Fruit fly (Drosophila melanogaster): Measurements from ENCODE around the gene CG46515.
"Not testable (repeated sequence)": the region's sequence is repeated elsewhere in the genome, so short reads cannot be mapped to it uniquely, and the experiment has no call there.

The CG46515 gene

DNA sequence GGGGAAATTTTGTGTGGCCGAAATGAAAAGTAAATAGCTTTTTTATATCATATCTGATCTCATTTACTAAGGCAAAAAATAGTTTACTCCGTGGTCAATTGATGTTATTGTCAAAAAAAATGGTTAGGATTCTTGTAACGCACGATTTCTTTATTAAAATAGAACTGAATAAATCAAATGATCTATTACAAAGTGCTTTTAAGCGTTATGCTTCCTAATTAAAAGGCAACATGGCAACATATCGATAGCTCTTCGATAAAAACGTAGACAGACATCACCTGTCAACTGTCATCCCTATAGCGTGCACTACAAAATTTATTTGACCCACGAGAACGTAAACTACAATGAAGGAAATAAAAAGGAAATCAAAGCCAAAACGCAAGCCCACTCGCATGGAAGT, at the start of gene CG46515:
Gene CG46515 (plus strand): TSS at position 301 of the 400 bp plus-strand sequence.
- not testable (repeated sequence) for TF ChIP-seq noc (tag; optimal IDR thresholded peaks at IDR 0.05)

DNA sequence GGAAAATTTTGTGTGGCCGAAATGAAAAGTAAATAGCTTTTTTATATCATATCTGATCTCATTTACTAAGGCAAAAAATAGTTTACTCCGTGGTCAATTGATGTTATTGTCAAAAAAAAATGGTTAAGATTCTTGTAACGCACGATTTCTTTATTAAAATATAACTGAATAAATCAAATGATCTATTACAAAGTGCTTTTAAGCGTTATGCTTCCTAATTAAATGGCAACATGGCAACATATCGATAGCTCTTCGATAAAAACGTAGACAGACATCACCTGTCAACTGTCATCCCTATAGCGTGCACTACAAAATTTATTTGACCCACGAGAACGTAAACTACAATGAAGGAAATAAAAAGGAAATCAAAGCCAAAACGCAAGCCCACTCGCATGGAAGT, 49.4 kb upstream of the CG46515 start, which contains the start of gene CG46505:
Gene CG46505 (plus strand): TSS at position 301 of the 400 bp plus-strand sequence.
- TF ChIP-seq noc (tag; optimal IDR thresholded peaks at IDR 0.05), result not testable (repeated sequence)

DNA sequence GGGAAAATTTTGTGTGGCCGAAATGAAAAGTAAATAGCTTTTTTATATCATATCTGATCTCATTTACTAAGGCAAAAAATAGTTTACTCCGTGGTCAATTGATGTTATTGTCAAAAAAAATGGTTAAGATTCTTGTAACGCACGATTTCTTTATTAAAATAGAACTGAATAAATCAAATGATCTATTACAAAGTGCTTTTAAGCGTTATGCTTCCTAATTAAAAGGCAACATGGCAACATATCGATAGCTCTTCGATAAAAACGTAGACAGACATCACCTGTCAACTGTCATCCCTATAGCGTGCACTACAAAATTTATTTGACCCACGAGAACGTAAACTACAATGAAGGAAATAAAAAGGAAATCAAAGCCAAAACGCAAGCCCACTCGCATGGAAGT, 44.4 kb upstream of the CG46515 start, which contains the start of gene CG46506:
Gene CG46506 (plus strand): TSS at position 301 of the 400 bp plus-strand sequence.
- not testable (repeated sequence) for TF ChIP-seq noc (tag; optimal IDR thresholded peaks at IDR 0.05)

dm6 chrX:22162623-22163022, 39.4 kb upstream of the CG46515 start, which contains the start of gene CG46507:
Gene CG46507, plus strand, starts transcription at chrX:22162923.
- TF ChIP-seq noc (tag; optimal IDR thresholded peaks at IDR 0.05), result not testable (repeated sequence)

DNA sequence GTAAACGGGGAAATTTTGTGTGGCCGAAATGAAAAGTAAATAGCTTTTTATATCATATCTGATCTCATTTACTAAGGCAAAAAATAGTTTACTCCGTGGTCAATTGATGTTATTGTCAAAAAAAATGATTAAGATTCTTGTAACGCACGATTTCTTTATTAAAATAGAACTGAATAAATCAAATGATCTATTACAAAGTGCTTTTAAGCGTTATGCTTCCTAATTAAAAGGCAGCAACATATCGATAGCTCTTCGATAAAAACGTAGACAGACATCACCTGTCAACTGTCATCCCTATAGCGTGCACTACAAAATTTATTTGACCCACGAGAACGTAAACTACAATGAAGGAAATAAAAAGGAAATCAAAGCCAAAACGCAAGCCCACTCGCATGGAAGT, 34.6 kb upstream of the CG46515 start, which contains the start of gene CG46508:
Gene CG46508 (plus strand): TSS at position 301 of the 400 bp plus-strand sequence.
- not testable (repeated sequence) for TF ChIP-seq noc (tag; optimal IDR thresholded peaks at IDR 0.05)

DNA sequence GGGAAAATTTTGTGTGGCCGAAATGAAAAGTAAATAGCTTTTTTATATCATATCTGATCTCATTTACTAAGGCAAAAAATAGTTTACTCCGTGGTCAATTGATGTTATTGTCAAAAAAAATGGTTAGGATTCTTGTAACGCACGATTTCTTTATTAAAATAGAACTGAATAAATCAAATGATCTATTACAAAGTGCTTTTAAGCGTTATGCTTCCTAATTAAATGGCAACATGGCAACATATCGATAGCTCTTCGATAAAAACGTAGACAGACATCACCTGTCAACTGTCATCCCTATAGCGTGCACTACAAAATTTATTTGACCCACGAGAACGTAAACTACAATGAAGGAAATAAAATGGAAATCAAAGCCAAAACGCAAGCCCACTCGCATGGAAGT, 29.6 kb upstream of the CG46515 start, which contains the start of gene CG46509:
Gene CG46509 (plus strand): TSS at position 301 of the 400 bp plus-strand sequence.
- TF ChIP-seq noc (tag; optimal IDR thresholded peaks at IDR 0.05), result not testable (repeated sequence)

DNA sequence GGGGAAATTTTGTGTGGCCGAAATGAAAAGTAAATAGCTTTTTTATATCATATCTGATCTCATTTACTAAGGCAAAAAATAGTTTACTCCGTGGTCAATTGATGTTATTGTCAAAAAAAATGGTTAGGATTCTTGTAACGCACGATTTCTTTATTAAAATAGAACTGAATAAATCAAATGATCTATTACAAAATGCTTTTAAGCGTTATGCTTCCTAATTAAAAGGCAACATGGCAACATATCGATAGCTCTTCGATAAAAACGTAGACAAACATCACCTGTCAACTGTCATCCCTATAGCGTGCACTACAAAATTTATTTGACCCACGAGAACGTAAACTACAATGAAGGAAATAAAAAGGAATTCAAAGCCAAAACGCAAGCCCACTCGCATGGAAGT, 24.8 kb upstream of the CG46515 start, which contains the start of gene CG46510:
Gene CG46510 (plus strand): TSS at position 301 of the 400 bp plus-strand sequence.
- TF ChIP-seq noc (tag; optimal IDR thresholded peaks at IDR 0.05), result not testable (repeated sequence)

dm6 chrX:22182193-22182592, 19.8 kb upstream of the CG46515 start, which contains the start of gene CG46511:
Gene CG46511, plus strand, starts transcription at chrX:22182493.
- TF ChIP-seq noc (tag; optimal IDR thresholded peaks at IDR 0.05), result not testable (repeated sequence)

DNA sequence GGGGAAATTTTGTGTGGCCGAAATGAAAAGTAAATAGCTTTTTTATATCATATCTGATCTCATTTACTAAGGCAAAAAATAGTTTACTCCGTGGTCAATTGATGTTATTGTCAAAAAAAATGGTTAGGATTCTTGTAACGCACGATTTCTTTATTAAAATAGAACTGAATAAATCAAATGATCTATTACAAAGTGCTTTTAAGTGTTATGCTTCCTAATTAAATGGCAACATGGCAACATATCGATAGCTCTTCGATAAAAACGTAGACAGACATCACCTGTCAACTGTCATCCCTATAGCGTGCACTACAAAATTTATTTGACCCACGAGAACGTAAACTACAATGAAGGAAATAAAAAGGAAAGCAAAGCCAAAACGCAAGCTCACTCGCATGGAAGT, 14.9 kb upstream of the CG46515 start, which contains the start of gene CG46512:
Gene CG46512 (plus strand): TSS at position 301 of the 400 bp plus-strand sequence.
- TF ChIP-seq noc (tag; optimal IDR thresholded peaks at IDR 0.05), result not testable (repeated sequence)

DNA sequence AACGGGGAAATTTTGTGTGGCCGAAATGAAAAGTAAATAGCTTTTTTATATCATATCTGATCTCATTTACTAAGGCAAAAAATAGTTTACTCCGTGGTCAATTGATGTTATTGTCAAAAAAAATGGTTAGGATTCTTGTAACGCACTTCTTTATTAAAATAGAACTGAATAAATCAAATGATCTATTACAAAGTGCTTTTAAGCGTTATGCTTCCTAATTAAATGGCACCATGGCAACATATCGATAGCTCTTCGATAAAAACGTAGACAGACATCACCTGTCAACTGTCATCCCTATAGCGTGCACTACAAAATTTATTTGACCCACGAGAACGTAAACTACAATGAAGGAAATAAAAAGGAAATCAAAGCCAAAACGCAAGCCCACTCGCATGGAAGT, 10.0 kb upstream of the CG46515 start, which contains the start of gene CG46513:
Gene CG46513 (plus strand): TSS at position 301 of the 400 bp plus-strand sequence.
- TF ChIP-seq noc (tag; optimal IDR thresholded peaks at IDR 0.05), result not testable (repeated sequence)

- not testable (repeated sequence) for TF ChIP-seq noc (tag; optimal IDR thresholded peaks at IDR 0.05)
Measured at dm6 chrX:22196874-22197273, 5.1 kb upstream of the CG46515 start, which contains the start of gene CG46514. Gene CG46514, plus strand, starts transcription at chrX:22197174.

DNA sequence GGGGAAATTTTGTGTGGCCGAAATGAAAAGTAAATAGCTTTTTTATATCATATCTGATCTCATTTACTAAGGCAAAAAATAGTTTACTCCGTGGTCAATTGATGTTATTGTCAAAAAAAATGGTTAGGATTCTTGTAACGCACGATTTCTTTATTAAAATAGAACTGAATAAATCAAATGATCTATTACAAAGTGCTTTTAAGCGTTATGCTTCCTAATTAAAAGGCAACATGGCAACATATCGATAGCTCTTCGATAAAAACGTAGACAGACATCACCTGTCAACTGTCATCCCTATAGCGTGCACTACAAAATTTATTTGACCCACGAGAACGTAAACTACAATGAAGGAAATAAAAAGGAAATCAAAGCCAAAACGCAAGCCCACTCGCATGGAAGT, 10.0 kb downstream of the CG46515 start, which contains the start of gene CG46516:
Gene CG46516 (plus strand): TSS at position 301 of the 400 bp plus-strand sequence.
- TF ChIP-seq noc (tag; optimal IDR thresholded peaks at IDR 0.05), result not testable (repeated sequence)

DNA sequence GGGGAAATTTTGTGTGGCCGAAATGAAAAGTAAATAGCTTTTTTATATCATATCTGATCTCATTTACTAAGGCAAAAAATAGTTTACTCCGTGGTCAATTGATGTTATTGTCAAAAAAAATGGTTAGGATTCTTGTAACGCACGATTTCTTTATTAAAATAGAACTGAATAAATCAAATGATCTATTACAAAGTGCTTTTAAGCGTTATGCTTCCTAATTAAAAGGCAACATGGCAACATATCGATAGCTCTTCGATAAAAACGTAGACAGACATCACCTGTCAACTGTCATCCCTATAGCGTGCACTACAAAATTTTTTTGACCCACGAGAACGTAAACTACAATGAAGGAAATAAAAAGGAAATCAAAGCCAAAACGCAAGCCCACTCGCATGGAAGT, 15.1 kb downstream of the CG46515 start, which contains the start of gene CG46517:
Gene CG46517 (plus strand): TSS at position 301 of the 400 bp plus-strand sequence.
- TF ChIP-seq noc (tag; optimal IDR thresholded peaks at IDR 0.05), result not testable (repeated sequence)

DNA sequence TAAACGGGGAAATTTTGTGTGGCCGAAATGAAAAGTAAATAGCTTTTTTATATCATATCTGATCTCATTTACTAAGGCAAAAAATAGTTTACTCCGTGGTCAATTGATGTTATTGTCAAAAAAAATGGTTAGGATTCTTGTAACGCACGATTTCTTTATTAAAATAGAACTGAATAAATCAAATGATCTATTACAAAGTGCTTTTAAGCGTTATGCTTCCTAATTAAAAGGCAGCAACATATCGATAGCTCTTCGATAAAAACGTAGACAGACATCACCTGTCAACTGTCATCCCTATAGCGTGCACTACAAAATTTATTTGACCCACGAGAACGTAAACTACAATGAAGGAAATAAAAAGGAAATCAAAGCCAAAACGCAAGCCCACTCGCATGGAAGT, 24.3 kb downstream of the CG46515 start, which contains the start of gene CG46518:
Gene CG46518 (plus strand): TSS at position 301 of the 400 bp plus-strand sequence.
- not testable (repeated sequence) for TF ChIP-seq noc (tag; optimal IDR thresholded peaks at IDR 0.05)

- TF ChIP-seq noc (tag; optimal IDR thresholded peaks at IDR 0.05), result not testable (repeated sequence)
Measured at dm6 chrX:22231270-22231669, 29.3 kb downstream of the CG46515 start, which contains the start of gene CG46519. Gene CG46519, plus strand, starts transcription at chrX:22231570.

dm6 chrX:22236265-22236664, 34.3 kb downstream of the CG46515 start, which contains the start of gene CG46520:
Gene CG46520, plus strand, starts transcription at chrX:22236565.
- TF ChIP-seq noc (tag; optimal IDR thresholded peaks at IDR 0.05), result not testable (repeated sequence)

dm6 chrX:22241272-22241671, 39.3 kb downstream of the CG46515 start, which contains the start of gene CG46521:
Gene CG46521, plus strand, starts transcription at chrX:22241572.
- TF ChIP-seq noc (tag; optimal IDR thresholded peaks at IDR 0.05), result not testable (repeated sequence)
